Worm (Caenorhabditis elegans) whole organism, L3 larva: ENCODE data around the gene grl-13.

ENCODE experiments used
- aly-2 ChIP-seq: fragments of 150-350 bp; optimal IDR thresholded peaks from 2 replicates; lab custom pipeline; 2014; ENCODE audit warnings: missing biosample characterization, missing genetic modification characterization
- egl-27 ChIP-seq: sonication (generic microtip); optimal IDR thresholded peaks from 4 replicates; lab custom pipeline; 2017; ENCODE audit warnings: missing biosample characterization, missing genetic modification reagents, missing genetic modification characterization
- fkh-10 ChIP-seq: sonication (generic microtip); optimal IDR thresholded peaks from 2 replicates; lab custom pipeline; 2017; ENCODE audit warnings: missing biosample characterization, missing genetic modification reagents, missing genetic modification characterization
- fos-1 ChIP-seq: fragments of 150-350 bp; optimal IDR thresholded peaks from 2 replicates; lab custom pipeline; 2014; ENCODE audit warnings: missing biosample characterization, missing genetic modification characterization
- mdl-1 ChIP-seq: fragments of 150-350 bp; optimal IDR thresholded peaks from 2 replicates; lab custom pipeline; 2014; ENCODE audit warnings: missing biosample characterization, missing genetic modification characterization
- nhr-237 ChIP-seq: fragments of 150-350 bp; optimal IDR thresholded peaks from 2 replicates; lab custom pipeline; 2014; ENCODE audit warnings: missing biosample characterization, missing genetic modification characterization
- nhr-76 ChIP-seq: fragments of 150-350 bp; sonication (generic microtip); optimal IDR thresholded peaks from 5 replicates; lab custom pipeline; 2014; ENCODE audit warnings: missing biosample characterization, missing genetic modification characterization
- nhr-77 ChIP-seq: fragments of 150-350 bp; optimal IDR thresholded peaks from 2 replicates; lab custom pipeline; 2014; ENCODE audit warnings: missing biosample characterization, missing genetic modification characterization
- skn-1 ChIP-seq: fragments of 150-350 bp; optimal IDR thresholded peaks from 2 replicates; lab custom pipeline; 2014; ENCODE audit warnings: missing biosample characterization, missing genetic modification characterization
- tbx-2 ChIP-seq: sonication (generic microtip); optimal IDR thresholded peaks from 2 replicates; lab custom pipeline; 2016; ENCODE audit warnings: mild to moderate bottlenecking, missing genetic modification characterization, missing compliant biosample characterization
- unc-39 ChIP-seq: sonication (generic microtip); optimal IDR thresholded peaks from 4 replicates; lab custom pipeline; 2017; ENCODE audit warnings: missing biosample characterization, missing genetic modification characterization
- ztf-4 ChIP-seq: fragments of 150-350 bp; optimal IDR thresholded peaks from 2 replicates; lab custom pipeline; 2014; ENCODE audit warnings: missing biosample characterization, missing genetic modification characterization

ce11 chrV:4326841-4327240 lies 37.6 kb downstream of the grl-13 start, which contains the start of gene D2063.1:
- TF ChIP-seq egl-27 (no peak), mdl-1 (tag; lab: Kevin White, UChicago) (no peak), nhr-76 (tag; lab: Kevin White, UChicago) (no peak), aly-2 (tag; lab: Kevin White, UChicago) (no peak), nhr-237 (tag; lab: Kevin White, UChicago) (no peak), ztf-4 (tag; lab: Kevin White, UChicago) (no peak), nhr-77 (no peak), fos-1 (tag; lab: Kevin White, UChicago) (no peak), skn-1 (tag; lab: Kevin White, UChicago) (no peak), fkh-10 (GFP tag; lab: Kevin White, UChicago) (no peak), unc-39 (tag; lab: Kevin White, UChicago) (no peak), tbx-2 (tag; lab: Kevin White, UChicago) (no peak)
